Fruit fly (Drosophila melanogaster) whole organism: ENCODE results near the gene CG46464.

ENCODE experiments used
- CG8478 ChIP-seq: fragments of >200 bp; optimal IDR thresholded peaks from 2 replicates; lab custom pipeline; 2018; ENCODE audit warnings: inconsistent platforms
- Dll ChIP-seq: fragments of >200 bp; optimal IDR thresholded peaks from 2 replicates; lab custom pipeline; 2017
- EcR ChIP-seq, 2 experiments: fragments of >200 bp; optimal IDR thresholded peaks; 2 replicates each; lab custom pipeline; 2017; ENCODE audit warnings: missing biosample characterization in 2 of 2, missing genetic modification characterization in 2 of 2, missing genetic modification reagents in 2 of 2
- pan ChIP-seq: fragments of >200 bp; optimal IDR thresholded peaks from 2 replicates; lab custom pipeline; 2017
- psq ChIP-seq: fragments of >200 bp; optimal IDR thresholded peaks from 2 replicates; lab custom pipeline; 2017
- usp ChIP-seq: fragments of >200 bp; optimal IDR thresholded peaks from 2 replicates; lab custom pipeline; 2017; ENCODE audit warnings: missing biosample characterization, missing genetic modification characterization, mixed read lengths

Gene CG46464

DNA sequence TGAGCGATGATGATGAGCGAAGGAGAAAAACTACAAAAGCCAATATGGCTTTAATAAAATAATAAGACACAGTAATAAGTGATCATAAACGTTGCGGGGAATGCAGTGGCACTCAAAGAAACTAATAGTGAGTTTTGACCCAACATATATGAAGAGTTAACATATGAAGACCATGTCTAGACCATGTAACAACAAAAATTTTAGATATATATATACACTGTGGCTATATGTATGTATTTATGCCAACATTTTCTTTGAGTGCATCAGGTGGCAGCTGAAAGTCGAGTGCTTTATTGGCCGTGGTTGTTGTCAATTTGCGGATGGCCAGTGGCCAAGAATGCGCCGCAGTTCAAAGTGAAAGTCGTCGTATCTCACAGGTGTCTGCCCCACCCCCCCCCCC, 30.1 kb upstream of the CG46464 start:
- TF ChIP-seq CG8478 (lab: Kevin White, UChicago) (no peak), Dll (no peak), psq (lab: Kevin White, UChicago) (no peak), usp (GFP tag; lab: Kevin White, UChicago) (no peak), pan (lab: Kevin White, UChicago) (no peak), EcR (GFP tag; optimal IDR thresholded peaks at IDR 0.05; lab: Kevin White, UChicago) (no peak)

DNA sequence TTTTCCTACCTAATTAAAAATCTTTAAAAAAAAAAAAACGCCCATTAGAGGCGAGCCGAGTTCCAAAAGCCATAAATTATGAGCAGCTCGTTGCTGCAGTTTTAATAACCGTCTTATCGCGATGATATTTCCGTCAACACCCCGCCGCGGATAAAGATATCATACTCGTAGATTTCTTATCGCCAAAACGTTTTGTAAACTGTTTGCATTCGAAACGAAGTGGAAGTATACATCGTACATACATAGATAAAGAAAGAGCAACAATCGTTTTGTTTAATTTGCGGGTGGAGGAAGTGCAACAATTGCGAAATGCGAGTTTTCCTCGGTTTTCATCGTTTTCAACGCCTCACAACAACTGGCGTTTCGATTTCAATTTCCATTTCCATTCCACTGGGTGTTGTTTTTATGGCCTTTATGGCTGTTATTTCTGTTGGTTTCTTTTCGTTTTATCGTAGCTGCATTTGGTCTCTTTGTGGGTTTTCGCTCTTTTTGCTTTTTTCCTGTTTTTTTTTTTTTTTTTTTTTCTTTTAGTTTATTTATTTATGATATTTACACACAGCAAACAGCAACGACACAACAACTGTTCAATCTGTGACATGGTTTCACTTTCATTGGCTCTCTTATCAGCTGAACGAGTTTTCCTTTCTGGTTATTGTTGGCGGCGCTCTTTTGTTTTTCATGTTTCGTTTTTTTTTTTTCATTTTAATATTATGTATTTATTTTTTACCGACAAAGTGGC, 29.3 kb upstream of the CG46464 start:
- TF ChIP-seq EcR (GFP tag; optimal IDR thresholded peaks at IDR 0.05; lab: Kevin White, UChicago) (no peak), CG8478 (lab: Kevin White, UChicago) (no peak), Dll (no peak), usp (GFP tag; lab: Kevin White, UChicago) (no peak), pan (lab: Kevin White, UChicago) (no peak), psq (lab: Kevin White, UChicago) (no peak)

- TF ChIP-seq pan (lab: Kevin White, UChicago) (no peak), CG8478 (lab: Kevin White, UChicago) (no peak), usp (GFP tag; lab: Kevin White, UChicago) (no peak), EcR (GFP tag; optimal IDR thresholded peaks at IDR 0.05; lab: Kevin White, UChicago) (no peak), psq (lab: Kevin White, UChicago) (no peak), Dll (no peak)
Measured at dm6 chrX:17472467-17472866, 28.7 kb upstream of the CG46464 start.

- TF ChIP-seq EcR (GFP tag; optimal IDR thresholded peaks at IDR 0.05; lab: Kevin White, UChicago), result no peak
- no peak for TF ChIP-seq Dll
- TF ChIP-seq CG8478 (lab: Kevin White, UChicago), result no peak
- no peak for TF ChIP-seq psq (lab: Kevin White, UChicago)
- TF ChIP-seq pan (lab: Kevin White, UChicago), result no peak
- TF ChIP-seq usp (GFP tag; lab: Kevin White, UChicago), result no peak
Measured at dm6 chrX:17471584-17471983, 27.8 kb upstream of the CG46464 start.

DNA sequence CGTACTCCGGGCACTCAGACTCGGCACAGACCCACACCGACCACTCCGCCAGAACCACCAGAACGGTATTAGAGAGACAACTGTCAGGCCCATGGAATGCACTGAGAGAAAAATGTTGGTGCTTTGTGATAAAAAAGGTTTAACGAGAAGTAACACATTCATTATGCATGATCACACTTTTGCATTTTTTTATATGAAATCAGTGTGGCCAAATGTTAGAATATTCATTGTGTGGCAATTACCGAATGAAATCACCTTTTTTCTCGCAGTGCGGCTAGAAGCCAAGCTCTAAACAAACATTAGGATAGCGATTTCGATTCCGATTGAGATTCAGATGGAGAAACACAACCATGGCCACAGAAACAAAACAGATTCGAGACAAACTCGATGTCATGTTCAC, 21.7 kb upstream of the CG46464 start:
- no peak for TF ChIP-seq psq (lab: Kevin White, UChicago)
- no peak for TF ChIP-seq pan (lab: Kevin White, UChicago)
- TF ChIP-seq Dll, result no peak
- no peak for TF ChIP-seq EcR (GFP tag; optimal IDR thresholded peaks at IDR 0.05; lab: Kevin White, UChicago)
- TF ChIP-seq usp (GFP tag; lab: Kevin White, UChicago), result no peak
- no peak for TF ChIP-seq CG8478 (lab: Kevin White, UChicago)

dm6 chrX:17455829-17456460, 12.2 kb upstream of the CG46464 start:
- no peak for TF ChIP-seq CG8478 (lab: Kevin White, UChicago)
- TF ChIP-seq pan (lab: Kevin White, UChicago), result no peak
- no peak for TF ChIP-seq psq (lab: Kevin White, UChicago)
- no peak for TF ChIP-seq usp (GFP tag; lab: Kevin White, UChicago)
- no peak for TF ChIP-seq Dll
- no peak for TF ChIP-seq EcR (GFP tag; optimal IDR thresholded peaks at IDR 0.05; lab: Kevin White, UChicago)

- no peak for TF ChIP-seq psq (lab: Kevin White, UChicago)
- no peak for TF ChIP-seq EcR (GFP tag; optimal IDR thresholded peaks at IDR 0.05; lab: Kevin White, UChicago)
- no peak for TF ChIP-seq usp (GFP tag; lab: Kevin White, UChicago)
- TF ChIP-seq CG8478 (lab: Kevin White, UChicago), result no peak
- TF ChIP-seq pan (lab: Kevin White, UChicago), result no peak
- TF ChIP-seq Dll, result no peak
Measured at dm6 chrX:17452443-17452842, 8.6 kb upstream of the CG46464 start, which contains the start of gene CG8568. CG8568 (minus strand) TSS chrX:17452543.

DNA sequence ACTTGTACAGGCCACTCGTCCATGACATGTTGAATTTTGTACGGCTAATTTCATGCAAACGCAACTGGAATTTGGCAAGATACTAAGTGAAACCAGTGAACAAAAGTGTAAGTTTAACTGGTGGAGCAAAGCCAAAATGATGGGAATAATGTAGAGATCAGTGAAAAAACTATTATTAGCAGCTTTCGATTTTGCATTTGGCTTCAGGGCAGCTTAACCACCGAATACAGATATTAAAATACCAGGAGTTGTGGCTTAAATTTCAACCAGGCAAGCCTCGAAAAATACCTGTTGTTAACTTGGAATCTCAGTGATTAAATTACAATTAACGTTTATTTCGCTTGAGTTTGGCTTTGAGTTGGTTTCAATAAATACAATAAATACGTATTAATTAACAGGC, 4.9 kb upstream of the CG46464 start, which contains the start of gene p-cup:
TSS of gene p-cup (minus strand) at position 101 of the 400 bp plus-strand sequence.
- TF ChIP-seq CG8478 (lab: Kevin White, UChicago), result no peak
- TF ChIP-seq psq (lab: Kevin White, UChicago), result no peak
- no peak for TF ChIP-seq EcR (GFP tag; optimal IDR thresholded peaks at IDR 0.05; lab: Kevin White, UChicago)
- TF ChIP-seq Dll, result no peak
- no peak for TF ChIP-seq pan (lab: Kevin White, UChicago)
- no peak for TF ChIP-seq usp (GFP tag; lab: Kevin White, UChicago)

dm6 chrX:17424383-17424782, 19.4 kb downstream of the CG46464 start:
- TF ChIP-seq usp (GFP tag; lab: Kevin White, UChicago), result no peak
- TF ChIP-seq EcR (GFP tag; optimal IDR thresholded peaks at IDR 0.05; lab: Kevin White, UChicago), result no peak
- TF ChIP-seq pan (lab: Kevin White, UChicago), result no peak
- no peak for TF ChIP-seq CG8478 (lab: Kevin White, UChicago)
- TF ChIP-seq psq (lab: Kevin White, UChicago), result no peak
- no peak for TF ChIP-seq Dll

DNA sequence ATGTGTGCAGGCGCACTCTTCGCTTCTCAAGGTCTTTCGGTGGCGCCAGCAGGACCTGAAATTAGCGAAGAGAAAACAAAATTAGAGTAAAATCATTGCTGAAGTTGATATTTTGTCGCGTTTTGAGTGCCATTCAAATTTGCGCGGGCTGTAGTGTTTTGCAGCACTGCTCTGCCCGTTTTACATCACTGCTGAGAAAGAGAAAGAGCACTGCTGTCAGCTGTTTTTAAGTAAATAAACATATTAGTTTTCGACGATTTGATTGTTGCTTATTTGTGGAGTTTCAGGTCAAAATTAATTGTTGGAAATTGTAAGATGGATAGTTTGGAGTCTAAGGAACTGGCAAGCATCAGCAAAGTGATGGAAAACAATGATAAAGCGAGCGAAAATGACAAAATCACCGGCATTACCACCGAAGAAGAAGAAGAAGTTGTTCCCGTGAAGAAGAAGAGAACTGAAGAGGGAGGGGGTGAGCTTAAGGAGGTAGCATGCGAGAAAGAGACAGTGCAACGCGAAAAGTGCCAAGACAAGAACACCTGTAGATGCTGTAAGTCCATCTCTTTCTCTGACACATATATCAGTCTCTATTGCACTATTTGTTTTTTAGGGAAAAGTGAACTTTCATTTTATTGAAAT, 20.4 kb downstream of the CG46464 start, which contains the start of gene ENGase:
TSS of gene ENGase (plus strand) at position 282 of the 636 bp plus-strand sequence.
- TF ChIP-seq pan (lab: Kevin White, UChicago), result no peak
- peak; percentile 28 for TF ChIP-seq CG8478 (lab: Kevin White, UChicago)
- no peak for TF ChIP-seq usp (GFP tag; lab: Kevin White, UChicago)

DNA sequence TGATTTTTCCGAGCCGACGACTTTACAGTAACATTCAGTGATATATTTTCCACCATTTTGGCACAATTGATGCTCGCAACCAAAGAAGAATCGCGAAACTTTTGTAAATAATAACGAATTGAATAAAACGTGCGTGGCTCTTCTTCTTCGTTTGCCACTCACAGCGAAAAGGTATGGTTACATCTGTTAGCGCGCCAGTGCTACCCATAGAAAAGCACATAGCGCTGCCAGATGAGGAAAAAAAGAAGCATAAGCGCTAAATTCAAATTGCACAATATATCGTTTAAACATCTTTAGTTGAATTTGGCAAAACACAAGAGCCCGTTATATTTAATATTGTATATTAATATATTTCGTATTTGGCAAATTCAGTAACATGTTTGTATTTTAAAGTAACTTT, 21.8 kb downstream of the CG46464 start, which contains the start of gene CG8611:
TSS of gene CG8611 (minus strand) at position 159 of the 400 bp plus-strand sequence.
- no peak for TF ChIP-seq EcR (GFP tag; optimal IDR thresholded peaks at IDR 0.05; lab: Kevin White, UChicago)
- no peak for TF ChIP-seq Dll
- TF ChIP-seq usp (GFP tag; lab: Kevin White, UChicago), result no peak
- TF ChIP-seq psq (lab: Kevin White, UChicago), result no peak
- TF ChIP-seq CG8478 (lab: Kevin White, UChicago), result no peak
- TF ChIP-seq pan (lab: Kevin White, UChicago), result no peak
